Fruit fly (Drosophila melanogaster): ENCODE results near the gene CG4053.

DNA sequence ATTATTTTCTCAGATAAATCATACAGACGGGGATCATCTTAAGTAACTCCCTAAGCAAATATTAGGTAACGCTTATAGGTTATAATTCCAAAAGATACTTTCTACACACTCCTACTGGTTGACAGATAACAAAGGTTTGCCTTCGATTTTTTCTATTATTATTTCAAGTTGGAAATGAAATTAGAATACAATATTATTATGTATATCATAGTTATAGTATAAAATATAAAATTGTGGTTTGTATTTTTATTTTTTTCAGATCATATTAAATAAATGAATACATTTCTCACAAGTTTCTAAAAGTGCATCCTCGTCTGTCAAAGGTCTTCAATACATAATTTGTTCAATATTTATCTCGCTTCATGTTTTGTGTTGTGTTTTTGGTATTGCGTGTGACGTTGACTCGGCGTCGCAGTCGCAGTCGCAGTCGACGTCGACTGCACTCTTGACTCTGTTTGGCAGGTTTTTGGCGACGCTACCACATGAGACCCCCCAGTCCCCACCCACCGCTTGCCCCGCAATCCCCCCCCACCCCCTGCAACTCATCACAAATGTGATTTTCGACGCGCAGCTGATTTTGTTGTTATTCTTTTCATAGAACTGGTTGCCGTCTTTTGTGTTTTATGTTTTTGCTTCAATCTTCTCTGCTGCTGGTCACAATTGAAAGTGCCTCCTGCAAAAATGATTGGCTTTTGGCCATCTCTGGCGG, 9.0 kb downstream of the CG4053 start:
- TF ChIP-seq insv (optimal IDR thresholded peaks at IDR 0.05): no peak
- no peak for TF ChIP-seq Sin3A (optimal IDR thresholded peaks at IDR 0.05)
- no peak for TF ChIP-seq h (optimal IDR thresholded peaks at IDR 0.05)
- TF ChIP-seq ttk (optimal IDR thresholded peaks at IDR 0.05): no peak
